Worm (Caenorhabditis elegans) whole organism, young adult: ENCODE results near the gene H12I19.115.

Source experiments
- F22D6.2 ChIP-seq: sonication (generic microtip); optimal IDR thresholded peaks from 2 replicates; lab custom pipeline; 2016; ENCODE audit warnings: mild to moderate bottlenecking, missing genetic modification characterization, missing compliant biosample characterization
- F23B12.7 ChIP-seq: sonication (generic microtip); optimal IDR thresholded peaks from 2 replicates; lab custom pipeline; 2017; ENCODE audit warnings: missing genetic modification characterization, mild to moderate bottlenecking, missing compliant biosample characterization, antibody characterized with exemption, moderate library complexity; ENCODE audit not compliant: insufficient read depth
- F55B11.4 ChIP-seq: sonication (generic microtip); optimal IDR thresholded peaks from 2 replicates; lab custom pipeline; 2016; ENCODE audit warnings: missing compliant biosample characterization, missing genetic modification characterization, borderline replicate concordance; ENCODE audit not compliant: insufficient read depth
- F57C9.4 ChIP-seq: sonication (generic microtip); optimal IDR thresholded peaks from 2 replicates; lab custom pipeline; 2017; ENCODE audit warnings: mild to moderate bottlenecking, missing genetic modification characterization, missing compliant biosample characterization
- T26A5.8 ChIP-seq: sonication (generic microtip); optimal IDR thresholded peaks from 2 replicates; lab custom pipeline; 2016; ENCODE audit warnings: missing genetic modification characterization, missing compliant biosample characterization
- Y53F4B.3 ChIP-seq: fragments of 200-800 bp; sonication (Bioruptor generic); IDR thresholded peaks from 2 replicates; pipeline ENCODE4 v1.3.6; 2022; ENCODE audit warnings: missing genetic modification reagents, missing genetic modification characterization, missing compliant biosample characterization
- akir-1 ChIP-seq: fragments of 200-800 bp; sonication (Bioruptor generic); optimal IDR thresholded peaks from 2 replicates; lab custom pipeline; 2018; ENCODE audit warnings: mild to moderate bottlenecking, missing genetic modification characterization, moderate library complexity, missing compliant biosample characterization
- athp-1 ChIP-seq: sonication (generic microtip); optimal IDR thresholded peaks from 2 replicates; lab custom pipeline; 2017; ENCODE audit warnings: mild to moderate bottlenecking, missing genetic modification characterization, missing compliant biosample characterization
- ccch-3 ChIP-seq: fragments of 200-800 bp; sonication (Bioruptor generic); optimal IDR thresholded peaks from 2 replicates; lab custom pipeline; 2018; ENCODE audit warnings: mild to moderate bottlenecking, missing genetic modification characterization, missing compliant biosample characterization
- die-1 ChIP-seq: sonication (generic microtip); optimal IDR thresholded peaks from 2 replicates; lab custom pipeline; 2016; ENCODE audit warnings: missing genotype, mild to moderate bottlenecking, missing genetic modification characterization, missing compliant biosample characterization
- dox-1 ChIP-seq: fragments of 200-800 bp; sonication (Bioruptor generic); IDR thresholded peaks from 2 replicates; pipeline ENCODE4 v1.3.6; 2022; ENCODE audit warnings: missing genetic modification reagents, missing genetic modification characterization, missing compliant biosample characterization
- dpl-1 ChIP-seq: fragments of 150-350 bp; optimal IDR thresholded peaks from 2 replicates; lab custom pipeline; 2014; ENCODE audit warnings: missing biosample characterization, missing genetic modification reagents, missing genetic modification characterization
- him-1 ChIP-seq: sonication (generic microtip); optimal IDR thresholded peaks from 2 replicates; lab custom pipeline; 2016; ENCODE audit warnings: missing genotype, missing genetic modification reagents, missing genetic modification characterization, missing compliant biosample characterization
- hrde-1 ChIP-seq: sonication (generic microtip); optimal IDR thresholded peaks from 2 replicates; lab custom pipeline; 2016; ENCODE audit warnings: missing genetic modification characterization, mild to moderate bottlenecking, missing compliant biosample characterization, moderate library complexity, missing genotype, missing genetic modification reagents, borderline replicate concordance
- let-526 ChIP-seq: fragments of 200-800 bp; sonication (Bioruptor generic); IDR thresholded peaks from 2 replicates; pipeline ENCODE4 v1.3.6; 2022; ENCODE audit warnings: missing genetic modification reagents, missing genetic modification characterization, missing compliant biosample characterization
- let-607 ChIP-seq, 2 experiments: fragments of 200-800 bp in 1 of 2; sonication (Bioruptor generic) in 1 of 2; sonication (generic microtip) in 1 of 2; optimal IDR thresholded peaks; 2 replicates each; lab custom pipeline; 2016 to 2018; ENCODE audit warnings: mild to moderate bottlenecking in 2 of 2, missing compliant biosample characterization in 2 of 2, missing genetic modification characterization in 2 of 2, moderate library complexity in 2 of 2, missing genotype in 1 of 2
- madf-10 ChIP-seq: sonication (generic microtip); optimal IDR thresholded peaks from 2 replicates; lab custom pipeline; 2016; ENCODE audit warnings: mild to moderate bottlenecking, missing genetic modification characterization, missing compliant biosample characterization
- mel-28 ChIP-seq: sonication (generic microtip); optimal IDR thresholded peaks from 2 replicates; lab custom pipeline; 2016; ENCODE audit warnings: borderline replicate concordance, mild to moderate bottlenecking, missing genetic modification characterization, missing compliant biosample characterization
- mxl-1 ChIP-seq: sonication (generic microtip); optimal IDR thresholded peaks from 2 replicates; lab custom pipeline; 2016; ENCODE audit warnings: missing genetic modification characterization, missing compliant biosample characterization
- nfya-2 ChIP-seq: fragments of 200-800 bp; sonication (Bioruptor generic); IDR thresholded peaks from 2 replicates; pipeline ENCODE4 v1.3.6; 2022; ENCODE audit warnings: missing genetic modification reagents, missing genetic modification characterization, missing compliant biosample characterization
- nhr-120 ChIP-seq: fragments of 200-800 bp; sonication (Bioruptor generic); IDR thresholded peaks from 2 replicates; pipeline ENCODE4 v1.3.6; 2022; ENCODE audit warnings: missing genetic modification characterization, missing compliant biosample characterization
- nhr-179 ChIP-seq: sonication (generic microtip); optimal IDR thresholded peaks from 2 replicates; lab custom pipeline; 2016; ENCODE audit warnings: mild to moderate bottlenecking, missing genetic modification characterization, missing compliant biosample characterization
- rpc-1 ChIP-seq, 2 experiments: fragments of 150-350 bp in 1 of 2; sonication (generic microtip) in 1 of 2; optimal IDR thresholded peaks; 2 replicates each; lab custom pipeline; 2014 to 2018; ENCODE audit warnings: missing biosample characterization in 1 of 2, missing genetic modification characterization in 1 of 2, missing genetic modification reagents in 1 of 2, missing genotype in 1 of 2
- sdz-38 ChIP-seq: sonication (generic microtip); optimal IDR thresholded peaks from 2 replicates; lab custom pipeline; 2016; ENCODE audit warnings: missing genotype, missing genetic modification characterization, missing compliant biosample characterization
- snpc-1.1 ChIP-seq: sonication (generic microtip); optimal IDR thresholded peaks from 2 replicates; lab custom pipeline; 2017; ENCODE audit warnings: missing genetic modification characterization, mild to moderate bottlenecking, missing compliant biosample characterization, antibody characterized with exemption, moderate library complexity, missing genotype, missing genetic modification reagents; ENCODE audit not compliant: insufficient read depth
- snpc-1.3 ChIP-seq: sonication (generic microtip); optimal IDR thresholded peaks from 2 replicates; lab custom pipeline; 2017; ENCODE audit warnings: missing genetic modification characterization, mild to moderate bottlenecking, missing compliant biosample characterization, antibody characterized with exemption, moderate library complexity, missing genotype, missing genetic modification reagents; ENCODE audit not compliant: insufficient read depth
- snpc-3.4 ChIP-seq: sonication (generic microtip); optimal IDR thresholded peaks from 2 replicates; lab custom pipeline; 2017; ENCODE audit warnings: missing genetic modification characterization, mild to moderate bottlenecking, missing compliant biosample characterization, antibody characterized with exemption, moderate library complexity, missing genotype, missing genetic modification reagents
- tbp1 ChIP-seq: fragments of 200-800 bp; sonication (Bioruptor generic); optimal IDR thresholded peaks from 2 replicates; lab custom pipeline; 2018; ENCODE audit warnings: mild to moderate bottlenecking, missing genetic modification characterization, missing compliant biosample characterization
- tbx-9 ChIP-seq: sonication (generic microtip); optimal IDR thresholded peaks from 2 replicates; lab custom pipeline; 2016; ENCODE audit warnings: borderline replicate concordance, missing genetic modification characterization, inconsistent platforms, missing compliant biosample characterization
- ztf-18 ChIP-seq: sonication (generic microtip); optimal IDR thresholded peaks from 2 replicates; lab custom pipeline; 2016; ENCODE audit warnings: missing genotype, mild to moderate bottlenecking, missing genetic modification characterization, missing compliant biosample characterization
- ztf-28 ChIP-seq: fragments of 200-800 bp; sonication (Bioruptor generic); IDR thresholded peaks from 2 replicates; pipeline ENCODE4 v1.3.6; 2022; ENCODE audit warnings: missing genetic modification reagents, missing genetic modification characterization, missing compliant biosample characterization

Gene H12I19.115

DNA sequence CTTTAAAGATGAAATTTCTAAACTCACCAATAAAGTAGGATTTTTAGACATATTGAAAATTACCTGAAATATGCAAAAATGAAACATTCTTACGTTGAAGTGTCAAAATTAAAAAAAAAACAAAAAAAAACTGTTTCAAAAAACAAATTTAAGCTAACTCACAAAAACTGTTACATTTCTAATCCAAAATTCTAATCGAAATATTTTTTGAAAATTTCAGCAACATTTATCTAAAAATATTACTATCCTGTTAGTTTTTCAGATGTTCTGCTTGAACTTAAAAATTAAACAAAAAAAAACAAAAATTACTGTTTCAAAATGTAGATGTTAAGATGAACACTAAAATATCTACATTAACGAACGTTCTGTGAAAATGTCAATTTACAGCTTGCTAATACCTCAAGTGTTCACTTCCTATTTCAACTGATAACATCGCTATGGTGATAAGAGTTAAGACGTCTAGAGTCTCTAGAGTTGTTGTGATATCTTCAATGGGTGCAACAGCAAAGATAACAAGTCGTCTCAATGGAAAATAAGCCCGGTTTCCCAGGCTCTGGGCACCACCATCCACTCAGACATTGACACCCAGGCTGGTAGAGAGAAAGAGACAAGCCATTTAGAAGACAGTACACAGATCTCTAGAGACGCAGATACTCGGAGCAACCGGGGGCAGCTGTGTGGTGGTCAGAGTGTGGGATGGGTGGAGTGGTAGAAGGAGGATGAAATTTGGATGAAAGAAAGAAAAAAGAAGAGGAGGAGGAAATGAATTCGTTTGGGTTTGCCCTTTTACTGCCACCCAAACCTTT, at the start of gene H12I19.115:
H12I19.115 (minus strand) TSS at position 51 of the 806 bp plus-strand sequence.
- TF ChIP-seq him-1 (tag; lab: Kevin White, UChicago) (no peak), mel-28 (no peak), F55B11.4 (tag; lab: Kevin White, UChicago) (no peak), mxl-1 (tag; lab: Kevin White, UChicago) (no peak), snpc-1.1 (tag; lab: Kevin White, UChicago) (no peak), tbp1 (GFP tag; lab: Kevin White, UChicago) (no peak), snpc-1.3 (no peak), hrde-1 (tag; lab: Kevin White, UChicago) (no peak), ztf-28 (GFP tag; lab: Robert Waterston, UW) (no peak), akir-1 (GFP tag; lab: Kevin White, UChicago) (no peak), let-526 (no peak), F22D6.2 (tag; lab: Kevin White, UChicago) (no peak), let-607 (tag; optimal IDR thresholded peaks at IDR 0.05; lab: Kevin White, UChicago) (no peak), snpc-3.4 (tag; lab: Kevin White, UChicago) (no peak), nfya-2 (GFP tag; lab: Robert Waterston, UW) (no peak)

DNA sequence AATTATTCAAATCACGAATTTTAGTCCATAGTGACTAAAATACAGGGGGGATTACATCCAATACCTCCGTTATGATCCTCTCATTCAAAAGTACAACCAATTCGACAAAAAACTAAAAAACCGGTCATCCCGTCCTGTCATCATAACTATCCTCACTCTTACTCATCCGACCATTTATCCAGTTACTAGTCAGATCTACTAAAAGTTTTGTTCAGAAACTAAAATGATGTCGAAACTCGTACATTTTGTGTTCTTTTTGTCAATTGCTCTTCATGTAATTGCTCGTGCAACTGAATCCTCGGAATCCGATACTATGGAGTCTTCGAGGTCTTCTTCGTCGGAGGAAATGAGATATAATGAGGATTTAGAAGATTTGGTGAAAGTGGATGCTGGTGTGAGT, 49.4 kb upstream of the H12I19.115 start, which contains the start of gene R05A10.2:
R05A10.2 (plus strand) TSS at position 214 of the 400 bp plus-strand sequence.
- TF ChIP-seq dpl-1 (GFP tag; lab: Kevin White, UChicago) (no peak), tbp1 (GFP tag; lab: Kevin White, UChicago) (no peak), sdz-38 (tag; lab: Kevin White, UChicago) (no peak), F57C9.4 (tag; lab: Kevin White, UChicago) (no peak), F23B12.7 (tag; lab: Kevin White, UChicago) (no peak), athp-1 (tag; lab: Kevin White, UChicago) (no peak), F55B11.4 (tag; lab: Kevin White, UChicago) (no peak), die-1 (tag; lab: Kevin White, UChicago) (no peak)

DNA sequence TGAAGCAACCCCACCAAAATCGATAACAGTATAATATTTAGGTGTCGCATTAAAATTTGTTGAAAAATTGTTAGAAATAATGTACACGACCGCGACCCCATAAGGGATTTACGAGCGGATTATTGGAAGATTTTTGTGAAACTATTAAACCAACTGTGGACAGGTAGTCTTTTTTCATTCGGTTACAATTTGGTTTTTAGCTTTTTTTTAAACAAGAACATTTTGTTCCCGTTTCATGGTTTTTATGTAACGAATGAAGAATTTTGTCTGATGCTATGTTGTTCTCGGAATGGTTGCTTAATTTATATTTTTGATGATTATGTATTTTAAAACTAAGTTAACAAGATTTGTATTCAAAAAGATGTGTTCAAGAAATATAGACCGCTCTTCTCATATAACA, 48.7 kb upstream of the H12I19.115 start, which contains the start of gene R05A10.3:
R05A10.3 (minus strand) TSS at position 101 of the 400 bp plus-strand sequence.
- TF ChIP-seq nhr-120 (GFP tag; lab: Robert Waterston, UW), result no peak
- TF ChIP-seq akir-1 (GFP tag; lab: Kevin White, UChicago), result no peak
- TF ChIP-seq ccch-3 (GFP tag; lab: Kevin White, UChicago), result no peak
- no peak for TF ChIP-seq dox-1
- TF ChIP-seq ztf-18, result no peak
- TF ChIP-seq nhr-179 (tag; lab: Kevin White, UChicago), result no peak
- TF ChIP-seq, all 124 proteins: peak for 0

DNA sequence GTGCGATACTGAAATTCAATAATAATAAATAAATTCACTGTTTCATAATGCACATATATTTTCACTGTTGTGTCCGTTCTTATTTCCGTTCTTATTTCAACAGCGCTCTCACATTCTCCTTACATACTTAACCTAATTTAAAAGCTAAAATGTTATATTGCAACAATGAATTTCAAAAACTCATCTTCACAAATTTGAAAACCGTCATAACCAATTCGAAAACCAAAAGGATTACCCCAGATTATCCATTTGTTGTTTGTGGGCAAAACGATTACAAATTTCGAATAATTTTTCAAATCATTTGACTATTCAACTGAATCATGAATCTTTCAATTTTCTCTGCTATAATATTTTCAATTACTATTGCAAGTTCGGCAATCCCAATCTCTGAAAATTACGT, 44.5 kb upstream of the H12I19.115 start, which contains the start of gene R05A10.4:
R05A10.4 (plus strand) TSS at position 301 of the 400 bp plus-strand sequence.
- no peak for TF ChIP-seq madf-10 (tag; lab: Kevin White, UChicago)
- TF ChIP-seq T26A5.8 (tag; lab: Kevin White, UChicago), result no peak
- TF ChIP-seq nhr-179 (tag; lab: Kevin White, UChicago), result no peak
- no peak for TF ChIP-seq tbx-9 (tag; lab: Kevin White, UChicago)
- TF ChIP-seq Y53F4B.3 (GFP tag; lab: Robert Waterston, UW), result no peak
- TF ChIP-seq rpc-1 (optimal IDR thresholded peaks at IDR 0.05; lab: Kevin White, UChicago), result no peak
- TF ChIP-seq rpc-1 (tag; optimal IDR thresholded peaks at IDR 0.05; lab: Kevin White, UChicago), result no peak
